Fruit fly (Drosophila melanogaster): Measurements from ENCODE around the gene CG5916.

CG5916 gene

dm6 chr3R:16099268-16100240 lies 47.3 kb upstream of the CG5916 start (continued):
- TF ChIP-seq BtbVII (GFP tag; optimal IDR thresholded peaks at IDR 0.05) (peak; percentile 41), gcm2 (GFP tag; optimal IDR thresholded peaks at IDR 0.05) (peak; percentile 28), Fer3 (tag; optimal IDR thresholded peaks at IDR 0.05) (no peak), CG15479 (GFP tag; optimal IDR thresholded peaks at IDR 0.05) (peak; percentile 99), ftz-f1 (GFP tag; optimal IDR thresholded peaks at IDR 0.05) (peak; percentile 75), Scr (GFP tag; IDR thresholded peaks at IDR 0.05; ENCODE audit: partially characterized antibody) (0 out of 2 replicates have a peak, but pooled peaks have one; percentile 1), sr (GFP tag; IDR thresholded peaks at IDR 0.05) (peak; percentile 93), phol (tag; optimal IDR thresholded peaks at IDR 0.05) (no peak), CG7987 (GFP tag; optimal IDR thresholded peaks at IDR 0.05) (peak; percentile 52), Xrp1 (GFP tag; IDR thresholded peaks at IDR 0.05) (peak; percentile 7; the same call in 1 of the 2 replicates), cg (GFP tag; optimal IDR thresholded peaks at IDR 0.05) (peak; percentile 100), pzg (GFP tag; optimal IDR thresholded peaks at IDR 0.05) (peak; percentile 33), chif (GFP tag; optimal IDR thresholded peaks at IDR 0.05) (peak in 1 of 2 experiments; percentile 7), CG2199 (GFP tag; IDR thresholded peaks at IDR 0.05) (0 out of 3 replicates have a peak, but pooled peaks have one; percentile 61), chinmo (GFP tag; IDR thresholded peaks at IDR 0.05; ENCODE audit: partially characterized antibody) (peak; percentile 100), Nf-YB (GFP tag; optimal IDR thresholded peaks at IDR 0.05) (peak; percentile 15), CG14441 (GFP tag; IDR thresholded peaks at IDR 0.05) (0 out of 2 replicates have a peak, but pooled peaks have one; percentile 21), caup (GFP tag; optimal IDR thresholded peaks at IDR 0.05; ENCODE audit: severe bottlenecking) (peak; percentile 22), CG4617 (GFP tag; optimal IDR thresholded peaks at IDR 0.05; ENCODE audit: borderline replicate concordance) (peak; percentile 43), CG6175 (GFP tag; IDR thresholded peaks at IDR 0.05) (peak; percentile 99), CG15696 (tag; optimal IDR thresholded peaks at IDR 0.05) (peak; percentile 2), hbn (GFP tag; IDR thresholded peaks at IDR 0.05; ENCODE audit: partially characterized antibody) (peak; percentile 16; the same call in 1 of the 2 replicates), Ets65A (GFP tag) (peak; percentile 40), CG6791 (GFP tag; IDR thresholded peaks at IDR 0.05; ENCODE audit: partially characterized antibody) (0 out of 3 replicates have a peak, but pooled peaks have one; percentile 11), fru (optimal IDR thresholded peaks at IDR 0.05) (no peak), lbe (GFP tag; optimal IDR thresholded peaks at IDR 0.05) (peak; percentile 71), HmgZ (tag; optimal IDR thresholded peaks at IDR 0.05) (peak; percentile 64), crol (GFP tag; IDR thresholded peaks at IDR 0.05) (peak; percentile 97), knrl (GFP tag; IDR thresholded peaks at IDR 0.05; ENCODE audit: partially characterized antibody) (peak; percentile 33; the same call in 1 of the 3 replicates), CG2116 (GFP tag; optimal IDR thresholded peaks at IDR 0.05) (peak; percentile 22), cad (GFP tag; optimal IDR thresholded peaks at IDR 0.05) (peak; percentile 44), CG1529 (GFP tag; optimal IDR thresholded peaks at IDR 0.05) (peak; percentile 1), pho (GFP tag; optimal IDR thresholded peaks at IDR 0.05) (no peak), br (optimal IDR thresholded peaks at IDR 0.05) (no peak), crp (GFP tag; optimal IDR thresholded peaks at IDR 0.05) (peak in 1 of 2 experiments; percentile 4), lab (GFP tag; optimal IDR thresholded peaks at IDR 0.05) (peak; percentile 54), nom (GFP tag; optimal IDR thresholded peaks at IDR 0.05) (peak; percentile 64), rib (GFP tag; IDR thresholded peaks at IDR 0.05) (peak; percentile 87), kni (GFP tag; optimal IDR thresholded peaks at IDR 0.05) (peak; percentile 80), CG11093 (GFP tag; IDR thresholded peaks at IDR 0.05) (no peak), ranshi (GFP tag; IDR thresholded peaks at IDR 0.05) (peak; percentile 42; the same call in 1 of the 2 replicates), ems (GFP tag; optimal IDR thresholded peaks at IDR 0.05) (peak; percentile 4), CG32532 (GFP tag; IDR thresholded peaks at IDR 0.05) (peak; percentile 35; the same call in 1 of the 2 replicates), fd64A (GFP tag; optimal IDR thresholded peaks at IDR 0.05) (peak; percentile 4), dysf (GFP tag; IDR thresholded peaks at IDR 0.05) (0 out of 3 replicates have a peak, but pooled peaks have one; percentile 10), zfh1 (GFP tag; IDR thresholded peaks at IDR 0.05) (0 out of 3 replicates have a peak, but pooled peaks have one; percentile 46), nau (GFP tag; optimal IDR thresholded peaks at IDR 0.05) (peak; percentile 16)
